Worm (Caenorhabditis elegans) whole organism, young adult: ENCODE measurements around the gene ZK1307.7.

Source experiments
- B0035.1 ChIP-seq: sonication (generic microtip); optimal IDR thresholded peaks from 2 replicates; lab custom pipeline; 2016; ENCODE audit warnings: missing genetic modification characterization, mild to moderate bottlenecking, missing compliant biosample characterization, missing genotype, missing genetic modification reagents
- B0261.1 ChIP-seq: sonication (generic microtip); optimal IDR thresholded peaks from 2 replicates; lab custom pipeline; 2016; ENCODE audit warnings: mild to moderate bottlenecking, missing genetic modification characterization, moderate library complexity, missing compliant biosample characterization
- C17E4.6 ChIP-seq: fragments of 200-800 bp; sonication (Bioruptor generic); IDR thresholded peaks from 2 replicates; pipeline ENCODE4 v1.3.6; 2022; ENCODE audit warnings: missing genetic modification reagents, missing genetic modification characterization, missing compliant biosample characterization
- D2030.7 ChIP-seq: fragments of 200-800 bp; sonication (Bioruptor generic); IDR thresholded peaks from 2 replicates; pipeline ENCODE4 v1.3.6; 2022; ENCODE audit warnings: missing genetic modification reagents, missing genetic modification characterization, missing compliant biosample characterization
- F10E7.11 ChIP-seq: sonication (generic microtip); optimal IDR thresholded peaks from 2 replicates; lab custom pipeline; 2017; ENCODE audit warnings: mild to moderate bottlenecking, missing genetic modification characterization, moderate library complexity, missing compliant biosample characterization
- F33H1.4 ChIP-seq: fragments of 200-800 bp; sonication (Bioruptor generic); IDR thresholded peaks from 2 replicates; pipeline ENCODE4 v1.3.6; 2022; ENCODE audit warnings: missing genetic modification reagents, missing genetic modification characterization, missing compliant biosample characterization
- F39B2.1 ChIP-seq: fragments of 200-800 bp; sonication (Bioruptor generic); IDR thresholded peaks from 2 replicates; pipeline ENCODE4 v1.3.6; 2022; ENCODE audit warnings: missing genetic modification reagents, missing genetic modification characterization, missing compliant biosample characterization
- K11D2.4 ChIP-seq: fragments of 200-800 bp; sonication (Bioruptor generic); IDR thresholded peaks from 2 replicates; pipeline ENCODE4 v1.3.6; 2022; ENCODE audit warnings: missing genetic modification reagents, missing genetic modification characterization, missing compliant biosample characterization
- T07F8.4 ChIP-seq: sonication (generic microtip); optimal IDR thresholded peaks from 2 replicates; lab custom pipeline; 2016; ENCODE audit warnings: mild to moderate bottlenecking, missing genetic modification characterization, moderate library complexity, missing compliant biosample characterization
- Y53F4B.3 ChIP-seq: fragments of 200-800 bp; sonication (Bioruptor generic); IDR thresholded peaks from 2 replicates; pipeline ENCODE4 v1.3.6; 2022; ENCODE audit warnings: missing genetic modification reagents, missing genetic modification characterization, missing compliant biosample characterization
- ama-1 ChIP-seq, 3 experiments: fragments of 150-350 bp in 1 of 3; sonication (generic microtip) in 2 of 3; optimal IDR thresholded peaks; 2 replicates each; lab custom pipeline; 2014 to 2018; ENCODE audit warnings: missing biosample characterization in 2 of 3, missing genetic modification characterization in 2 of 3, missing genetic modification reagents in 2 of 3
- aptf-2 ChIP-seq: fragments of 200-800 bp; sonication (Bioruptor generic); conservative IDR thresholded peaks from 2 replicates; pipeline ENCODE4 v1.3.6; 2022; ENCODE audit warnings: missing genetic modification reagents, missing genetic modification characterization, missing compliant biosample characterization
- athp-1 ChIP-seq: sonication (generic microtip); optimal IDR thresholded peaks from 2 replicates; lab custom pipeline; 2017; ENCODE audit warnings: mild to moderate bottlenecking, missing genetic modification characterization, missing compliant biosample characterization
- attf-3 ChIP-seq: fragments of 200-800 bp; sonication (Bioruptor generic); conservative IDR thresholded peaks from 2 replicates; pipeline ENCODE4 v1.3.6; 2022; ENCODE audit warnings: missing genetic modification reagents, missing genetic modification characterization, missing compliant biosample characterization
- attf-5 ChIP-seq: fragments of 200-800 bp; sonication (Bioruptor generic); optimal IDR thresholded peaks from 2 replicates; lab custom pipeline; 2018; ENCODE audit warnings: mild to moderate bottlenecking, missing genetic modification characterization, missing compliant biosample characterization
- cebp-2 ChIP-seq: fragments of 200-800 bp; sonication (Bioruptor generic); IDR thresholded peaks from 2 replicates; pipeline ENCODE4 v1.3.6; 2022; ENCODE audit warnings: missing genetic modification characterization, missing compliant biosample characterization
- ceh-40 ChIP-seq: fragments of 200-800 bp; sonication (Bioruptor generic); IDR thresholded peaks from 2 replicates; pipeline ENCODE4 v1.3.6; 2022; ENCODE audit warnings: missing genetic modification characterization, missing compliant biosample characterization
- ceh-58 ChIP-seq: fragments of 200-800 bp; sonication (Bioruptor generic); IDR thresholded peaks from 2 replicates; pipeline ENCODE4 v1.3.6; 2022; ENCODE audit warnings: missing genetic modification characterization, missing compliant biosample characterization
- ceh-79 ChIP-seq: sonication (generic microtip); optimal IDR thresholded peaks from 2 replicates; lab custom pipeline; 2017; ENCODE audit warnings: mild to moderate bottlenecking, missing genetic modification characterization, missing compliant biosample characterization
- ceh-91 ChIP-seq: fragments of 200-800 bp; sonication (Bioruptor generic); IDR thresholded peaks from 2 replicates; pipeline ENCODE4 v1.3.6; 2022; ENCODE audit warnings: missing genetic modification reagents, missing genetic modification characterization, missing compliant biosample characterization
- dpff-1 ChIP-seq: sonication (generic microtip); optimal IDR thresholded peaks from 2 replicates; lab custom pipeline; 2017; ENCODE audit warnings: mild to moderate bottlenecking, missing genetic modification characterization, missing compliant biosample characterization
- efl-1 ChIP-seq: fragments of 150-350 bp; optimal IDR thresholded peaks from 2 replicates; lab custom pipeline; 2014; ENCODE audit warnings: missing biosample characterization, missing genetic modification reagents, missing genetic modification characterization
- egl-18 ChIP-seq: fragments of 200-800 bp; sonication (Bioruptor generic); IDR thresholded peaks from 2 replicates; pipeline ENCODE4 v1.3.6; 2022; ENCODE audit warnings: missing genetic modification reagents, missing genetic modification characterization, missing compliant biosample characterization
- gei-17 ChIP-seq: fragments of 200-800 bp; sonication (Bioruptor generic); optimal IDR thresholded peaks from 2 replicates; lab custom pipeline; 2018; ENCODE audit warnings: mild to moderate bottlenecking, missing genetic modification characterization, missing compliant biosample characterization
- him-1 ChIP-seq: sonication (generic microtip); optimal IDR thresholded peaks from 2 replicates; lab custom pipeline; 2016; ENCODE audit warnings: missing genotype, missing genetic modification reagents, missing genetic modification characterization, missing compliant biosample characterization
- hlh-26 ChIP-seq: fragments of 200-800 bp; sonication (Bioruptor generic); conservative IDR thresholded peaks from 2 replicates; pipeline ENCODE4 v1.3.6; 2022; ENCODE audit warnings: missing genetic modification reagents, missing genetic modification characterization, missing compliant biosample characterization
- hmg-1.2 ChIP-seq: fragments of 200-800 bp; sonication (Bioruptor generic); IDR thresholded peaks from 2 replicates; pipeline ENCODE4 v1.3.6; 2022; ENCODE audit warnings: missing genetic modification reagents, missing genetic modification characterization, missing compliant biosample characterization
- let-526 ChIP-seq: fragments of 200-800 bp; sonication (Bioruptor generic); IDR thresholded peaks from 2 replicates; pipeline ENCODE4 v1.3.6; 2022; ENCODE audit warnings: missing genetic modification reagents, missing genetic modification characterization, missing compliant biosample characterization
- lin-26 ChIP-seq: fragments of 200-800 bp; sonication (Bioruptor generic); IDR thresholded peaks from 2 replicates; pipeline ENCODE4 v1.3.6; 2022; ENCODE audit warnings: missing genetic modification reagents, missing genetic modification characterization, missing compliant biosample characterization
- lin-35 ChIP-seq, 3 experiments: fragments of 150-350 bp in 2 of 3; sonication (generic microtip) in 1 of 3; optimal IDR thresholded peaks; 2 replicates each; lab custom pipeline; 2014 to 2018; ENCODE audit warnings: missing biosample characterization in 3 of 3, missing genetic modification characterization in 3 of 3, missing genetic modification reagents in 3 of 3
- lin-54 ChIP-seq: fragments of 200-800 bp; sonication (Bioruptor generic); optimal IDR thresholded peaks from 2 replicates; lab custom pipeline; 2018; ENCODE audit warnings: mild to moderate bottlenecking, missing genetic modification characterization, missing compliant biosample characterization
- lir-1 ChIP-seq: fragments of 200-800 bp; sonication (Bioruptor generic); conservative IDR thresholded peaks from 2 replicates; pipeline ENCODE4 v1.3.6; 2022; ENCODE audit warnings: missing genetic modification reagents, missing genetic modification characterization, missing compliant biosample characterization
- madf-6 ChIP-seq: fragments of 200-800 bp; sonication (Bioruptor generic); IDR thresholded peaks from 2 replicates; pipeline ENCODE4 v1.3.6; 2022; ENCODE audit warnings: missing genetic modification reagents, missing genetic modification characterization, missing compliant biosample characterization
- madf-8 ChIP-seq: fragments of 200-800 bp; sonication (Bioruptor generic); conservative IDR thresholded peaks from 2 replicates; pipeline ENCODE4 v1.3.6; 2022; ENCODE audit warnings: missing genetic modification reagents, missing genetic modification characterization, missing compliant biosample characterization
- mes-4 ChIP-seq: sonication (generic microtip); optimal IDR thresholded peaks from 2 replicates; lab custom pipeline; 2016; ENCODE audit warnings: missing genotype, missing genetic modification characterization, missing compliant biosample characterization
- nhr-90 ChIP-seq: sonication (generic microtip); optimal IDR thresholded peaks from 2 replicates; lab custom pipeline; 2016; ENCODE audit warnings: missing genotype, mild to moderate bottlenecking, missing genetic modification characterization, missing compliant biosample characterization
- rpc-1 ChIP-seq, 2 experiments: fragments of 150-350 bp in 1 of 2; sonication (generic microtip) in 1 of 2; optimal IDR thresholded peaks; 2 replicates each; lab custom pipeline; 2014 to 2018; ENCODE audit warnings: missing biosample characterization in 1 of 2, missing genetic modification characterization in 1 of 2, missing genetic modification reagents in 1 of 2, missing genotype in 1 of 2
- sea-2 ChIP-seq: fragments of 200-800 bp; sonication (Bioruptor generic); IDR thresholded peaks from 2 replicates; pipeline ENCODE4 v1.3.6; 2022; ENCODE audit warnings: missing genetic modification characterization, missing compliant biosample characterization
- somi-1 ChIP-seq: fragments of 200-800 bp; sonication (Bioruptor generic); optimal IDR thresholded peaks from 2 replicates; lab custom pipeline; 2018; ENCODE audit warnings: mild to moderate bottlenecking, missing genetic modification characterization, missing compliant biosample characterization
- xnd-1 ChIP-seq: sonication (generic microtip); optimal IDR thresholded peaks from 2 replicates; lab custom pipeline; 2016; ENCODE audit warnings: missing genotype, missing genetic modification reagents, missing genetic modification characterization, missing compliant biosample characterization
- zim-3 ChIP-seq: sonication (generic microtip); optimal IDR thresholded peaks from 2 replicates; lab custom pipeline; 2017; ENCODE audit warnings: mild to moderate bottlenecking, missing genetic modification characterization, moderate library complexity, missing compliant biosample characterization

Gene ZK1307.7

DNA sequence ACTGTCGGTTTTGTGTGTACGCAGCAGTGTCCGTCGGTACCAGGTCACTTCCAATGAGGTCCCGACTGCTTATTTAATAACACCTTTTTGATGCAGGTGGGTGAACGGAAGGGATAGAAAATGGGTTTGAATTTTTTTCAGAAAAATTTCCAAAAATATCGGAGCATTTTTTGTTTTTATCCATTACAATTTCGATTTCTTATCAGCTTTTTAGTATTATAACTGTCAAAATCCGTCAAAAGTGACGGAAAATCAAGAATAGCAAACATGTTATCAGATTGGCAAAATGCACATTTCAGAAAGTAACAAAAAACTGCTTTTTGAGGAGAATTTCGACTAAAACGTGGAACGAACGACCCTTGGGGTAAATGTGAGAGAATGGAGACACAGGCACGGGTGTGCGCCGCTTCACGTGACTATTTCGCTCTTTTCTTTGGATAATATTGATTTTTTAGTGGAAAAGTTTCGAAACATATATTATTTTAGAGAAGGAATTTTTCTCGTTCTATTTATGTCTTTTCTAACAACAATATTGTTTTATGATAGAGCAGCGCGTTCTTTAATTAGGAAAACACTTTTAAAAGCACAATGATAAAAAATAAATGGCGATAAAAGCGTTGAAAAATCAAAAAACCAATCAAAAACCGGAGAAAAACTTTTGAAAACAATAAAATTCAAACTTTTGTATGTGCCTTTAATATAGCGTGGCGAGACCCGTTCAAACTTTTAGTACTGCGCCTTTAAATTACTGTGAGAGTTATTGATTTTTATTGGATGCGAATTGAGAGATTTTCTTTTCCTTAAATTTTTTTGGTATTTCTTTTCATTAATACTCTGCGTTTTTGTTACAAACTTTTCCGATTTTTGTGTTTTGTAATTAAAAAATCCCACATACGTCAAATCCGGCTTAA, 10.8 kb downstream of the ZK1307.7 start, which contains the start of gene sqv-8 (continued):
- no peak for TF ChIP-seq nhr-90 (tag; lab: Kevin White, UChicago)
- TF ChIP-seq let-526 = no peak
- no peak for TF ChIP-seq attf-3
- no peak for TF ChIP-seq ceh-40 (GFP tag; lab: Robert Waterston, UW)
- peak; percentile 76 for TF ChIP-seq madf-8 (GFP tag; lab: Robert Waterston, UW)
- peak; percentile 80 for TF ChIP-seq lin-54
- TF ChIP-seq F39B2.1 (GFP tag; lab: Robert Waterston, UW) = no peak
- TF ChIP-seq sea-2 (GFP tag; lab: Robert Waterston, UW) = no peak
- TF ChIP-seq ceh-91 (GFP tag; lab: Robert Waterston, UW) = peak; percentile 27; the same call in 1 of the 2 replicates
- no peak for TF ChIP-seq C17E4.6 (GFP tag; lab: Robert Waterston, UW)
- TF ChIP-seq madf-6 (GFP tag; lab: Robert Waterston, UW) = peak; percentile 97
- peak; percentile 20 for TF ChIP-seq attf-5 (GFP tag; lab: Kevin White, UChicago)
- no peak for TF ChIP-seq gei-17 (GFP tag; lab: Kevin White, UChicago)
- TF ChIP-seq, all 124 proteins: peak for 18

DNA sequence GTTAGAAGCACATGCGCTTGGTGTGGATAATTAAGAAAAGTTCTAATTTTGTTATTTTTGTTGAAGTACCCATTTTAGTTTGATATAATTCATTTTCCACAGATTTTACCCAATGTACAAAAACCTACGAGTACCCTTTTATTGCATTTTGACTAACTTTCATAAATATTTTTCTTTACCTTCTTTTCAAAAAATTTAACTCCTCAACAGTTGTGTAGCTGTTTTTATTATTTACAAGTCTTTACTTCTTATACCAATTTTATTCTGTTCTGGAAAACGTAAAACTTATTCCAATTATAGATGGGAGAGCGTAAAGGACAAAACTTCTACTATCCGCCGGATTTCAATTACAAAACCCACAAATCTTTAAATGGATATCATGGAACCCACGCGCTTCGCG, 12.8 kb downstream of the ZK1307.7 start, which contains the start of gene ZK1307.9:
ZK1307.9 (plus strand) TSS at position 301 of the 400 bp plus-strand sequence.
- TF ChIP-seq Y53F4B.3 (GFP tag; lab: Robert Waterston, UW) (no peak), him-1 (tag; lab: Kevin White, UChicago) (no peak), ceh-79 (no peak), B0035.1 (no peak), F33H1.4 (GFP tag; lab: Robert Waterston, UW) (no peak), somi-1 (GFP tag; lab: Kevin White, UChicago) (no peak), ama-1 (optimal IDR thresholded peaks at IDR 0.05; lab: Kevin White, UChicago) (peak; percentile 21), ama-1 (GFP tag; optimal IDR thresholded peaks at IDR 0.05; lab: Kevin White, UChicago) (no peak), ceh-58 (GFP tag; lab: Robert Waterston, UW) (no peak), rpc-1 (optimal IDR thresholded peaks at IDR 0.05; lab: Kevin White, UChicago) (no peak), rpc-1 (tag; optimal IDR thresholded peaks at IDR 0.05; lab: Kevin White, UChicago) (no peak), sea-2 (GFP tag; lab: Robert Waterston, UW) (no peak), F10E7.11 (tag; lab: Kevin White, UChicago) (no peak), madf-6 (GFP tag; lab: Robert Waterston, UW) (peak; percentile 39; the same call in 1 of the 2 replicates), hmg-1.2 (GFP tag; lab: Robert Waterston, UW) (0 out of 2 replicates have a peak, but pooled peaks have one; percentile 18), let-526 (no peak), xnd-1 (tag; lab: Kevin White, UChicago) (no peak), hlh-26 (no peak), lin-26 (GFP tag; lab: Robert Waterston, UW) (no peak), dpff-1 (tag; lab: Kevin White, UChicago) (no peak)

DNA sequence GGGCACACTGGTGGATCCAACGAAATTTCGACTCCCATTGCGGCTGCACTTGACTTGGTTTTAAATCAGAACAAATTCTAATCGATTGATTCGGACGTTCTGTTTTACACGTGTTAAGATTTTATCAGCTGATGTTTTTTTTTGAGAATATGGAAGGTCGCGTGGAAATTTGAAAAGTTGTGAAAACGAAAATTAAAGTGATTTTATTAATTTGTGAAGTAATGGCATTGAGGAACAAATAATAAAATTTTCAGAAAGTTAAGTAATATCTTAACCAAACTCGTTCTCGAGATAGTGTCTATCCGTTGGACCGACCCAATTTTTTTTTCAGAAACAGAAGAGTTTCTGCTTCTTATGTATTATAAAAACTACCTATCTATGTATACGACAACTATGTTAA, 15.3 kb downstream of the ZK1307.7 start, which contains the start of gene ZK1307.4:
ZK1307.4 (minus strand) TSS at position 101 of the 400 bp plus-strand sequence.
- TF ChIP-seq hmg-1.2 (GFP tag; lab: Robert Waterston, UW) = no peak
- TF ChIP-seq ceh-79 = no peak
- no peak for TF ChIP-seq zim-3 (tag; lab: Kevin White, UChicago)
- no peak for TF ChIP-seq K11D2.4 (GFP tag; lab: Robert Waterston, UW)

DNA sequence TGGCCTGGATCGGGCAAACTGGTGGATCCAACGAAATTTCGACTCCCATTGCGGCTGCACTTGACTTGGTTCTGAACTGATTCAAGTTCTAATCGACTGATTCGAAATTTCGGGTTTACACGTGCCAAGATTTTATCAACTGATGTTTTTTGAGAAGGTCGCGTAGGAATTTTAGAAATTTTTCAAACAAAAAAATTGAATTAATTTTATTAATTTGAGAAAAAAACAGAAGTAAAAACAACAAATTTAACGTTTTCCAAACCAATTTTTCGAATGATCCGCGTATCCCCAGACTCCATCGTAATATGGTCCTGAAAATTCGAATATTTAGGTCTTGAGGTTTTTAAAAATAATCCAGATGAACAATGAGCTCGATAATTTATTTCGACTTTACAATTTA, 16.5 kb downstream of the ZK1307.7 start, which contains the start of gene ZK1307.3:
ZK1307.3 (minus strand) TSS at position 101 of the 400 bp plus-strand sequence.
- no peak for TF ChIP-seq athp-1
- no peak for TF ChIP-seq cebp-2 (GFP tag; lab: Robert Waterston, UW)
- TF ChIP-seq egl-18 (GFP tag; lab: Robert Waterston, UW) = no peak
- TF ChIP-seq lir-1 (GFP tag; lab: Robert Waterston, UW) = no peak
- no peak for TF ChIP-seq F33H1.4 (GFP tag; lab: Robert Waterston, UW)
- no peak for TF ChIP-seq somi-1 (GFP tag; lab: Kevin White, UChicago)
- no peak for TF ChIP-seq lin-26 (GFP tag; lab: Robert Waterston, UW)
- TF ChIP-seq lin-35 (GFP tag; optimal IDR thresholded peaks at IDR 0.05; lab: Kevin White, UChicago) = no peak
- TF ChIP-seq efl-1 = no peak
- TF ChIP-seq mes-4 (tag; lab: Kevin White, UChicago) = no peak
- TF ChIP-seq aptf-2 (GFP tag; lab: Robert Waterston, UW) = no peak
- no peak for TF ChIP-seq D2030.7 (GFP tag; lab: Robert Waterston, UW)
- TF ChIP-seq T07F8.4 = no peak
- no peak for TF ChIP-seq him-1 (tag; lab: Kevin White, UChicago)
- TF ChIP-seq B0261.1 (tag; lab: Kevin White, UChicago) = no peak
- TF ChIP-seq attf-3 = no peak
- TF ChIP-seq C17E4.6 (GFP tag; lab: Robert Waterston, UW) = no peak
